1 fruit fly cellular context compared by ENCODE assay signal in the genomic region with DNA sequence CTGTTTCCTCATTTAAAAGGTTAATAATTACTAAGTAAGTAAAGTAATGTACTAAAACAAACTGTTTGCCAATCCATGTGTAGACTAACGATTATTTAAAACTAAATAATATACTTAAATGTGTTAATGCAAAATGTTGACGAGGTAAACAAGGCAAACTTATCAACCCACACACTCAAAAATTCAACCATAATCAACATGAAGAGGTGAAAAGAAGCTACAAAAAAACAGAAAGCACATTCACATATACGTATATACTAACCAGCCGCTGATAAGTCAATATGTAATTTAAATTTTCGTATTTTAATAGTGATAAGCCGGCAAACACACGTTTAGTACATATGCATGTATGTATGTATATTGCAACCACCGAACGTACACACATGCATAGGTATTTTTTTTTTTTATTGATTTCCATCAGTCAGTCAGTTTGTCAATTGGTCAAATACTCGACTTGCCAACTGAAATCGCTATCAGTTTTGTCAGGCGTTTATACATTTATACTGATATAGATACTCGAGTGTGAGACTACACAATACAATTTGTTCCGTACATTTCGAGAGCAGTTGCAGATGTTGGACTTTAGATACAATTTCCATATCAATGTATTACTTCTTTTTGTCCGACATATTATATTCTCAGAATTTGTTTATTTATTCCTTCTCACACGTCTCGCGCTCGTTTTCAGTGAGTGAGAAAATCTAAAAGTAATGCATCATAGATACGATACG.
TF ChIP-seq lines count a peak whose summit lies in the region.

No protein-coding gene starts in this region.

TF ChIP-seq in whole organism, embryonic, 481 proteins besides CTCF, POLR2A, EP300 and RAD21 (continued from another document):
- TF ChIP-seq Atf3 (GFP tag; optimal IDR thresholded peaks at IDR 0.05; lab: Kevin White, UChicago) (no peak), Sin3A (optimal IDR thresholded peaks at IDR 0.05; lab: Kevin White, UChicago) (no peak), cwo (GFP tag; optimal IDR thresholded peaks at IDR 0.05; lab: Kevin White, UChicago) (peak; percentile 39), HmgZ (tag; optimal IDR thresholded peaks at IDR 0.05; lab: Kevin White, UChicago) (peak; percentile 39), vvl (GFP tag; IDR thresholded peaks at IDR 0.05; lab: Robert Waterston, UW) (peak; percentile 50), BtbVII (GFP tag; optimal IDR thresholded peaks at IDR 0.05; lab: Kevin White, UChicago) (no peak), pho (GFP tag; optimal IDR thresholded peaks at IDR 0.05; lab: Kevin White, UChicago) (no peak), CG2120 (GFP tag; optimal IDR thresholded peaks at IDR 0.05; lab: Kevin White, UChicago) (peak; percentile 22), MBD-R2 (GFP tag; IDR thresholded peaks at IDR 0.05; lab: Robert Waterston, UW) (no peak), CG8924 (tag; optimal IDR thresholded peaks at IDR 0.05; lab: Kevin White, UChicago) (peak; percentile 21), ash1 (GFP tag; optimal IDR thresholded peaks at IDR 0.05; lab: Kevin White, UChicago) (no peak), CG1529 (GFP tag; optimal IDR thresholded peaks at IDR 0.05; lab: Kevin White, UChicago) (peak; percentile 30), CG2202 (tag; optimal IDR thresholded peaks at IDR 0.05; lab: Kevin White, UChicago) (peak; percentile 16), CG4360 (GFP tag; IDR thresholded peaks at IDR 0.05; lab: Robert Waterston, UW) (no peak), CG10147 (GFP tag; optimal IDR thresholded peaks at IDR 0.05; lab: Kevin White, UChicago) (peak; percentile 19), dimm (GFP tag; IDR thresholded peaks at IDR 0.05; lab: Robert Waterston, UW) (no peak), CG17186 (GFP tag; optimal IDR thresholded peaks at IDR 0.05; lab: Kevin White, UChicago) (no peak), CG2889 (GFP tag; IDR thresholded peaks at IDR 0.05; lab: Robert Waterston, UW) (no peak), CG11695 (GFP tag; IDR thresholded peaks at IDR 0.05; lab: Robert Waterston, UW) (peak; percentile 52; the same call in 1 of the 3 replicates), ken (GFP tag; IDR thresholded peaks at IDR 0.05; lab: Robert Waterston, UW) (no peak), zen2 (GFP tag; IDR thresholded peaks at IDR 0.05; lab: Robert Waterston, UW; ENCODE audit: partially characterized antibody) (no peak), Trl (optimal IDR thresholded peaks at IDR 0.05; lab: Kevin White, UChicago) (no peak), Trl (GFP tag; optimal IDR thresholded peaks at IDR 0.05; lab: Kevin White, UChicago) (peak; percentile 15), CG18764 (GFP tag; optimal IDR thresholded peaks at IDR 0.05; lab: Kevin White, UChicago) (peak; percentile 30), ERR (GFP tag; optimal IDR thresholded peaks at IDR 0.05; lab: Kevin White, UChicago) (no peak), CG4328 (GFP tag; optimal IDR thresholded peaks at IDR 0.05; lab: Kevin White, UChicago) (peak; percentile 19), sd (tag; optimal IDR thresholded peaks at IDR 0.05; lab: Kevin White, UChicago) (no peak), mirr (GFP tag; optimal IDR thresholded peaks at IDR 0.05; lab: Kevin White, UChicago) (peak; percentile 89), Six4 (GFP tag; optimal IDR thresholded peaks at IDR 0.05; lab: Kevin White, UChicago) (no peak), tup (GFP tag; optimal IDR thresholded peaks at IDR 0.05; lab: Kevin White, UChicago) (no peak), CG17568 (GFP tag; optimal IDR thresholded peaks at IDR 0.05; lab: Kevin White, UChicago) (peak; percentile 53), org-1 (GFP tag; optimal IDR thresholded peaks at IDR 0.05; lab: Kevin White, UChicago) (peak; percentile 45), Taf1 (GFP tag; IDR thresholded peaks at IDR 0.05; lab: Robert Waterston, UW) (no peak), Dbx (GFP tag; IDR thresholded peaks at IDR 0.05; lab: Robert Waterston, UW) (0 out of 3 replicates have a peak, but pooled peaks have one; percentile 19), ara (GFP tag; IDR thresholded peaks at IDR 0.05; lab: Robert Waterston, UW) (no peak; the same call in 1 of the 2 replicates), Med (GFP tag; lab: Kevin White, UChicago) (peak; percentile 80), bbx (GFP tag; IDR thresholded peaks at IDR 0.05; lab: Robert Waterston, UW; ENCODE audit: partially characterized antibody) (no peak), sob (GFP tag; IDR thresholded peaks at IDR 0.05; lab: Robert Waterston, UW) (no peak), CG12659 (GFP tag; optimal IDR thresholded peaks at IDR 0.05; lab: Kevin White, UChicago) (peak; percentile 40), CoRest (tag; optimal IDR thresholded peaks at IDR 0.05; lab: Kevin White, UChicago) (peak; percentile 71), Ssrp (tag; optimal IDR thresholded peaks at IDR 0.05; lab: Kevin White, UChicago) (no peak), CG11247 (GFP tag; IDR thresholded peaks at IDR 0.05; lab: Robert Waterston, UW) (no peak), pum (GFP tag; optimal IDR thresholded peaks at IDR 0.05; lab: Kevin White, UChicago) (no peak), bigmax (GFP tag; optimal IDR thresholded peaks at IDR 0.05; lab: Kevin White, UChicago) (no peak), CG13287 (GFP tag; IDR thresholded peaks at IDR 0.05; lab: Robert Waterston, UW; ENCODE audit: partially characterized antibody) (no peak), CG14441 (GFP tag; IDR thresholded peaks at IDR 0.05; lab: Robert Waterston, UW) (peak; percentile 47), vfl (GFP tag; optimal IDR thresholded peaks at IDR 0.05; lab: Kevin White, UChicago) (no peak), Deaf1 (tag; optimal IDR thresholded peaks at IDR 0.05; lab: Kevin White, UChicago) (no peak), grau (tag; optimal IDR thresholded peaks at IDR 0.05; lab: Kevin White, UChicago) (peak; percentile 36), CG1647 (GFP tag; optimal IDR thresholded peaks at IDR 0.05; lab: Kevin White, UChicago) (no peak), sisA (GFP tag; IDR thresholded peaks at IDR 0.05; lab: Robert Waterston, UW) (no peak), Xbp1 (GFP tag; optimal IDR thresholded peaks at IDR 0.05; lab: Kevin White, UChicago) (no peak), YL-1 (GFP tag; optimal IDR thresholded peaks at IDR 0.05; lab: Kevin White, UChicago) (peak; percentile 21), CG2712 (tag; optimal IDR thresholded peaks at IDR 0.05; lab: Kevin White, UChicago) (peak; percentile 52), CG3407 (GFP tag; optimal IDR thresholded peaks at IDR 0.05; lab: Kevin White, UChicago) (peak; percentile 70), CG33557 (GFP tag; optimal IDR thresholded peaks at IDR 0.05; lab: Kevin White, UChicago) (peak; percentile 38), Ets97D (GFP tag; optimal IDR thresholded peaks at IDR 0.05; lab: Kevin White, UChicago) (no peak), CG4424 (GFP tag; optimal IDR thresholded peaks at IDR 0.05; lab: Kevin White, UChicago) (peak; percentile 2), D19B (GFP tag; optimal IDR thresholded peaks at IDR 0.05; lab: Kevin White, UChicago) (no peak), her (GFP tag; optimal IDR thresholded peaks at IDR 0.05; lab: Kevin White, UChicago) (no peak), CG10209 (GFP tag; optimal IDR thresholded peaks at IDR 0.05; lab: Kevin White, UChicago) (peak; percentile 62), Sox102F (GFP tag; optimal IDR thresholded peaks at IDR 0.05; lab: Kevin White, UChicago) (peak; percentile 56), Camta (GFP tag; optimal IDR thresholded peaks at IDR 0.05; lab: Kevin White, UChicago) (no peak), Blimp-1 (GFP tag; optimal IDR thresholded peaks at IDR 0.05; lab: Kevin White, UChicago) (peak; percentile 50), sc (optimal IDR thresholded peaks at IDR 0.05; lab: Kevin White, UChicago) (no peak), sc (GFP tag; optimal IDR thresholded peaks at IDR 0.05; lab: Kevin White, UChicago) (peak; percentile 36), D (optimal IDR thresholded peaks at IDR 0.05; lab: Kevin White, UChicago) (no peak), D (GFP tag; optimal IDR thresholded peaks at IDR 0.05; lab: Kevin White, UChicago) (peak; percentile 8), pita (GFP tag; optimal IDR thresholded peaks at IDR 0.05; lab: Kevin White, UChicago) (no peak), Hsf (GFP tag; optimal IDR thresholded peaks at IDR 0.05; lab: Kevin White, UChicago) (peak; percentile 30), az2 (GFP tag; optimal IDR thresholded peaks at IDR 0.05; lab: Kevin White, UChicago) (peak; percentile 22), CG18476 (GFP tag; optimal IDR thresholded peaks at IDR 0.05; lab: Kevin White, UChicago) (no peak), Spps (tag; optimal IDR thresholded peaks at IDR 0.05; lab: Kevin White, UChicago) (peak; percentile 35), CG16863 (GFP tag; optimal IDR thresholded peaks at IDR 0.05; lab: Kevin White, UChicago) (peak; percentile 16), CG13123 (GFP tag; optimal IDR thresholded peaks at IDR 0.05; lab: Kevin White, UChicago) (no peak), pb (GFP tag; optimal IDR thresholded peaks at IDR 0.05; lab: Kevin White, UChicago) (no peak), Dll (GFP tag; IDR thresholded peaks at IDR 0.05; lab: Robert Waterston, UW; ENCODE audit: partially characterized antibody) (no peak), bab2 (GFP tag; optimal IDR thresholded peaks at IDR 0.05; lab: Kevin White, UChicago) (peak; percentile 20), fd3F (GFP tag; optimal IDR thresholded peaks at IDR 0.05; lab: Kevin White, UChicago) (peak; percentile 44), Gug (GFP tag; IDR thresholded peaks at IDR 0.05; lab: Robert Waterston, UW) (no peak), Rfx (GFP tag; IDR thresholded peaks at IDR 0.05; lab: Robert Waterston, UW) (peak; percentile 43; the same call in 1 of the 2 replicates), fd96Cb (tag; optimal IDR thresholded peaks at IDR 0.05; lab: Kevin White, UChicago) (peak; percentile 43), CG11456 (GFP tag; IDR thresholded peaks at IDR 0.05; lab: Robert Waterston, UW) (no peak), CG3726 (GFP tag; IDR thresholded peaks at IDR 0.05; lab: Robert Waterston, UW) (no peak), CG31441 (GFP tag; IDR thresholded peaks at IDR 0.05; lab: Robert Waterston, UW) (0 out of 2 replicates have a peak, but pooled peaks have one; percentile 39), Lhr (GFP tag; optimal IDR thresholded peaks at IDR 0.05; lab: Kevin White, UChicago) (peak; percentile 21), Vsx1 (GFP tag; optimal IDR thresholded peaks at IDR 0.05; lab: Kevin White, UChicago) (peak; percentile 24), nerfin-1 (tag; optimal IDR thresholded peaks at IDR 0.05; lab: Kevin White, UChicago) (peak; percentile 30), CG17359 (tag; optimal IDR thresholded peaks at IDR 0.05; lab: Kevin White, UChicago) (peak; percentile 64), shn (GFP tag; optimal IDR thresholded peaks at IDR 0.05; lab: Kevin White, UChicago) (no peak), ato (GFP tag; IDR thresholded peaks at IDR 0.05; lab: Robert Waterston, UW; ENCODE audit: partially characterized antibody) (no peak), Pdp1 (GFP tag; optimal IDR thresholded peaks at IDR 0.05; lab: Kevin White, UChicago) (no peak), CG3995 (GFP tag; optimal IDR thresholded peaks at IDR 0.05; lab: Kevin White, UChicago) (no peak), CHES-1-like (GFP tag; optimal IDR thresholded peaks at IDR 0.05; lab: Kevin White, UChicago) (peak; percentile 28), Oli (tag; optimal IDR thresholded peaks at IDR 0.05; lab: Kevin White, UChicago) (peak; percentile 41), CG6683 (GFP tag; optimal IDR thresholded peaks at IDR 0.05; lab: Kevin White, UChicago) (peak; percentile 11), ro (GFP tag; IDR thresholded peaks at IDR 0.05; lab: Robert Waterston, UW) (no peak), CG10979 (tag; optimal IDR thresholded peaks at IDR 0.05; lab: Kevin White, UChicago) (peak; percentile 30), nmo (GFP tag; optimal IDR thresholded peaks at IDR 0.05; lab: Kevin White, UChicago) (peak; percentile 9), Jarid2 (GFP tag; optimal IDR thresholded peaks at IDR 0.05; lab: Kevin White, UChicago) (no peak), CG6272 (GFP tag; IDR thresholded peaks at IDR 0.05; lab: Robert Waterston, UW) (no peak), CG14710 (tag; optimal IDR thresholded peaks at IDR 0.05; lab: Kevin White, UChicago) (peak; percentile 51)
